Fruit fly (Drosophila melanogaster) whole organism, embryonic: ENCODE results near the gene CG46313.
A peak's percentile ranks its signal among the peaks of the same experiment; 100 is the strongest.

ENCODE experiments used
- BtbVII ChIP-seq: fragments of 200-800 bp; sonication (Bioruptor generic); optimal IDR thresholded peaks from 3 replicates; lab custom pipeline; 2017; ENCODE audit warnings: missing biosample characterization, mild to moderate bottlenecking, missing genetic modification characterization
- CG11456 ChIP-seq: fragments of 200-800 bp; sonication (Bioruptor generic); IDR thresholded peaks from 3 replicates; pipeline ENCODE4 v1.3.6; 2022; ENCODE audit warnings: missing biosample characterization, missing genetic modification characterization
- CG11504 ChIP-seq: fragments of 200-800 bp; sonication (Bioruptor generic); optimal IDR thresholded peaks from 3 replicates; lab custom pipeline; 2019; ENCODE audit warnings: missing biosample characterization, mild to moderate bottlenecking, missing genetic modification characterization, moderate library complexity
- CG14014 ChIP-seq: fragments of 200-800 bp; sonication (Bioruptor generic); IDR thresholded peaks from 2 replicates; pipeline ENCODE4 v1.3.6; 2022; ENCODE audit warnings: missing biosample characterization, missing genetic modification characterization
- CG14050 ChIP-seq: fragments of 200-800 bp; sonication (Bioruptor generic); IDR thresholded peaks from 3 replicates; pipeline ENCODE4 v1.3.6; 2022; ENCODE audit warnings: missing biosample characterization, missing genetic modification characterization
- CG18764 ChIP-seq: fragments of 200-800 bp; sonication (Bioruptor generic); optimal IDR thresholded peaks from 3 replicates; lab custom pipeline; 2016; ENCODE audit warnings: missing biosample characterization, missing genetic modification characterization
- CG30403 ChIP-seq: fragments of 200-800 bp; sonication (Bioruptor generic); optimal IDR thresholded peaks from 3 replicates; lab custom pipeline; 2016; ENCODE audit warnings: missing biosample characterization, missing genetic modification characterization
- CG30431 ChIP-seq: fragments of 200-800 bp; sonication (Bioruptor generic); optimal IDR thresholded peaks from 2 replicates; lab custom pipeline; 2017; ENCODE audit warnings: missing biosample characterization, missing genetic modification characterization
- CG31224 ChIP-seq: fragments of 200-800 bp; sonication (Bioruptor generic); IDR thresholded peaks from 2 replicates; pipeline ENCODE4 v1.3.6; 2022; ENCODE audit warnings: missing biosample characterization, missing genetic modification characterization
- CG32532 ChIP-seq: fragments of 200-800 bp; sonication (Bioruptor generic); IDR thresholded peaks from 2 replicates; pipeline ENCODE4 v1.3.6; 2022; ENCODE audit warnings: missing biosample characterization, missing genetic modification characterization
- CG32772 ChIP-seq: fragments of 200-800 bp; sonication (Bioruptor generic); IDR thresholded peaks from 2 replicates; pipeline ENCODE4 v1.3.6; 2022; ENCODE audit warnings: missing biosample characterization, missing genetic modification characterization
- CG34376 ChIP-seq: fragments of 200-800 bp; sonication (Bioruptor generic); optimal IDR thresholded peaks from 2 replicates; lab custom pipeline; 2018; ENCODE audit warnings: missing biosample characterization, mild to moderate bottlenecking, missing genetic modification characterization
- CG4820 ChIP-seq: fragments of 200-800 bp; sonication (Bioruptor generic); optimal IDR thresholded peaks from 3 replicates; lab custom pipeline; 2016; ENCODE audit warnings: missing biosample characterization, missing genetic modification characterization
- CG6683 ChIP-seq: fragments of 200-800 bp; sonication (Bioruptor generic); optimal IDR thresholded peaks from 2 replicates; lab custom pipeline; 2017; ENCODE audit warnings: missing biosample characterization, mild to moderate bottlenecking, missing genetic modification characterization, missing genetic modification reagents
- CG6813 ChIP-seq: fragments of 200-800 bp; sonication (Bioruptor generic); optimal IDR thresholded peaks from 2 replicates; lab custom pipeline; 2017; ENCODE audit warnings: missing biosample characterization, missing genetic modification characterization, mild to moderate bottlenecking, moderate library complexity, missing genetic modification reagents
- CG7271 ChIP-seq: fragments of 200-800 bp; sonication (Bioruptor generic); optimal IDR thresholded peaks from 2 replicates; lab custom pipeline; 2018; ENCODE audit warnings: missing biosample characterization, mild to moderate bottlenecking, missing genetic modification characterization, moderate library complexity
- CG8359 ChIP-seq: fragments of 200-800 bp; sonication (Bioruptor generic); optimal IDR thresholded peaks from 2 replicates; lab custom pipeline; 2017; ENCODE audit warnings: missing biosample characterization, mild to moderate bottlenecking, missing genetic modification characterization, borderline replicate concordance
- CrebB ChIP-seq: fragments of 200-800 bp; sonication (Bioruptor generic); optimal IDR thresholded peaks from 3 replicates; lab custom pipeline; 2018; ENCODE audit warnings: missing biosample characterization, mild to moderate bottlenecking, missing genetic modification characterization
- D19B ChIP-seq: fragments of 200-800 bp; sonication (Bioruptor generic); optimal IDR thresholded peaks from 2 replicates; lab custom pipeline; 2017; ENCODE audit warnings: missing biosample characterization, mild to moderate bottlenecking, missing genetic modification characterization
- Deaf1 ChIP-seq: fragments of 200-800 bp; optimal IDR thresholded peaks from 3 replicates; lab custom pipeline; 2019; ENCODE audit warnings: missing biosample characterization, mild to moderate bottlenecking, missing genetic modification characterization, moderate library complexity
- Dp ChIP-seq: fragments of 200-800 bp; sonication (Bioruptor generic); optimal IDR thresholded peaks from 2 replicates; lab custom pipeline; 2018; ENCODE audit warnings: missing biosample characterization, mild to moderate bottlenecking, missing genetic modification characterization, moderate library complexity
- HLH4C ChIP-seq: fragments of 200-800 bp; sonication (Bioruptor generic); IDR thresholded peaks from 3 replicates; pipeline ENCODE4 v1.3.6; 2022; ENCODE audit warnings: missing biosample characterization, missing genetic modification characterization; ENCODE audit not compliant: partially characterized antibody
- HLHmδ ChIP-seq: fragments of 200-800 bp; sonication (Bioruptor generic); optimal IDR thresholded peaks from 2 replicates; lab custom pipeline; 2018; ENCODE audit warnings: missing biosample characterization, mild to moderate bottlenecking, missing genetic modification characterization, moderate library complexity
- Lim3 ChIP-seq: fragments of 200-800 bp; sonication (Bioruptor generic); IDR thresholded peaks from 2 replicates; pipeline ENCODE4 v1.3.6; 2022; ENCODE audit warnings: missing biosample characterization, missing genetic modification characterization
- Lpt ChIP-seq: fragments of >200 bp; optimal IDR thresholded peaks from 2 replicates; lab custom pipeline; 2018; ENCODE audit warnings: missing biosample characterization, missing genetic modification characterization
- MESR4 ChIP-seq: fragments of 200-800 bp; sonication (Bioruptor generic); optimal IDR thresholded peaks from 2 replicates; lab custom pipeline; 2018; ENCODE audit warnings: missing biosample characterization, mild to moderate bottlenecking, missing genetic modification characterization, moderate library complexity
- MTF-1 ChIP-seq: fragments of 200-800 bp; sonication (Bioruptor generic); optimal IDR thresholded peaks from 2 replicates; lab custom pipeline; 2018; ENCODE audit warnings: missing biosample characterization, mild to moderate bottlenecking, missing genetic modification characterization, borderline replicate concordance
- Mes4 ChIP-seq: fragments of 200-800 bp; sonication (Bioruptor generic); optimal IDR thresholded peaks from 2 replicates; lab custom pipeline; 2016; ENCODE audit warnings: missing biosample characterization, missing genetic modification characterization
- Pdp1 ChIP-seq, 2 experiments: fragments of 200-800 bp; sonication (Bioruptor generic); optimal IDR thresholded peaks; 3 replicates each; lab custom pipeline; 2016; ENCODE audit warnings: missing biosample characterization in 2 of 2, missing genetic modification characterization in 2 of 2, mild to moderate bottlenecking in 1 of 2, moderate library complexity in 1 of 2
- Scr ChIP-seq: fragments of 200-800 bp; sonication (Bioruptor generic); IDR thresholded peaks from 2 replicates; pipeline ENCODE4 v1.3.6; 2022; ENCODE audit warnings: missing biosample characterization, missing genetic modification characterization; ENCODE audit not compliant: partially characterized antibody
- Sin3A ChIP-seq: fragments of >200 bp; optimal IDR thresholded peaks from 2 replicates; lab custom pipeline; 2018
- Taf1 ChIP-seq: fragments of 200-800 bp; sonication (Bioruptor generic); IDR thresholded peaks from 2 replicates; pipeline ENCODE4 v1.3.6; 2022; ENCODE audit warnings: missing biosample characterization, missing genetic modification characterization
- bcd ChIP-seq: fragments of 200-800 bp; sonication (Bioruptor generic); optimal IDR thresholded peaks from 2 replicates; lab custom pipeline; 2017; ENCODE audit warnings: missing biosample characterization, mild to moderate bottlenecking, missing genetic modification characterization
- crc ChIP-seq: fragments of 200-800 bp; sonication (Bioruptor generic); optimal IDR thresholded peaks from 2 replicates; lab custom pipeline; 2016; ENCODE audit warnings: missing biosample characterization, missing genetic modification characterization
- dm ChIP-seq: fragments of 200-800 bp; sonication (Bioruptor generic); optimal IDR thresholded peaks from 3 replicates; lab custom pipeline; 2016; ENCODE audit warnings: missing biosample characterization, missing genetic modification characterization
- eyg ChIP-seq: fragments of 200-800 bp; sonication (Bioruptor generic); optimal IDR thresholded peaks from 3 replicates; lab custom pipeline; 2016; ENCODE audit warnings: missing biosample characterization, missing genetic modification characterization
- fd96Cb ChIP-seq: fragments of 200-800 bp; sonication (Bioruptor generic); optimal IDR thresholded peaks from 2 replicates; lab custom pipeline; 2018; ENCODE audit warnings: missing biosample characterization, mild to moderate bottlenecking, missing genetic modification characterization, moderate library complexity
- fu2 ChIP-seq: fragments of 200-800 bp; sonication (Bioruptor generic); optimal IDR thresholded peaks from 2 replicates; lab custom pipeline; 2016; ENCODE audit warnings: missing biosample characterization, missing genetic modification characterization
- gro ChIP-seq: fragments of 200-800 bp; sonication (Bioruptor generic); optimal IDR thresholded peaks from 2 replicates; lab custom pipeline; 2016; ENCODE audit warnings: missing biosample characterization, missing genetic modification characterization
- mld ChIP-seq: fragments of 200-800 bp; sonication (Bioruptor generic); IDR thresholded peaks from 3 replicates; pipeline ENCODE4 v1.3.6; 2022; ENCODE audit warnings: missing biosample characterization, missing genetic modification characterization; ENCODE audit not compliant: partially characterized antibody
- pros ChIP-seq: fragments of 200-800 bp; sonication (Bioruptor generic); optimal IDR thresholded peaks from 3 replicates; lab custom pipeline; 2019; ENCODE audit warnings: missing biosample characterization, mild to moderate bottlenecking, missing genetic modification characterization, moderate library complexity
- pzg ChIP-seq: fragments of 200-800 bp; sonication (Bioruptor generic); optimal IDR thresholded peaks from 3 replicates; lab custom pipeline; 2018; ENCODE audit warnings: missing biosample characterization, mild to moderate bottlenecking, missing genetic modification characterization, moderate library complexity
- ranshi ChIP-seq: fragments of 200-800 bp; sonication (Bioruptor generic); IDR thresholded peaks from 2 replicates; pipeline ENCODE4 v1.3.6; 2022; ENCODE audit warnings: missing biosample characterization, missing genetic modification characterization
- rib ChIP-seq: fragments of 200-800 bp; sonication (Bioruptor generic); IDR thresholded peaks from 2 replicates; pipeline ENCODE4 v1.3.6; 2022; ENCODE audit warnings: missing biosample characterization, missing genetic modification characterization
- salm ChIP-seq: fragments of 200-800 bp; sonication (Bioruptor generic); optimal IDR thresholded peaks from 2 replicates; lab custom pipeline; 2018; ENCODE audit warnings: missing biosample characterization, mild to moderate bottlenecking, missing genetic modification characterization
- sisA ChIP-seq: fragments of 200-800 bp; sonication (Bioruptor generic); IDR thresholded peaks from 2 replicates; pipeline ENCODE4 v1.3.6; 2022; ENCODE audit warnings: missing biosample characterization, missing genetic modification characterization
- sqz ChIP-seq: fragments of 200-800 bp; sonication (Bioruptor generic); optimal IDR thresholded peaks from 3 replicates; lab custom pipeline; 2018; ENCODE audit warnings: missing biosample characterization, mild to moderate bottlenecking, missing genetic modification characterization
- stc ChIP-seq: fragments of 200-800 bp; sonication (Bioruptor generic); IDR thresholded peaks from 2 replicates; pipeline ENCODE4 v1.3.6; 2022; ENCODE audit warnings: missing biosample characterization, missing genetic modification characterization
- ttk ChIP-seq: fragments of 200-800 bp; sonication (Bioruptor generic); IDR thresholded peaks from 2 replicates; pipeline ENCODE4 v2.1.2; 2022; ENCODE audit warnings: missing biosample characterization, missing genetic modification characterization
- usp ChIP-seq: fragments of >200 bp; optimal IDR thresholded peaks from 2 replicates; lab custom pipeline; 2017; ENCODE audit warnings: missing biosample characterization, missing genetic modification characterization
- wek ChIP-seq: fragments of 200-800 bp; sonication (Bioruptor generic); optimal IDR thresholded peaks from 3 replicates; lab custom pipeline; 2018; ENCODE audit warnings: missing biosample characterization, mild to moderate bottlenecking, missing genetic modification characterization, moderate library complexity

CG46313 gene

DNA sequence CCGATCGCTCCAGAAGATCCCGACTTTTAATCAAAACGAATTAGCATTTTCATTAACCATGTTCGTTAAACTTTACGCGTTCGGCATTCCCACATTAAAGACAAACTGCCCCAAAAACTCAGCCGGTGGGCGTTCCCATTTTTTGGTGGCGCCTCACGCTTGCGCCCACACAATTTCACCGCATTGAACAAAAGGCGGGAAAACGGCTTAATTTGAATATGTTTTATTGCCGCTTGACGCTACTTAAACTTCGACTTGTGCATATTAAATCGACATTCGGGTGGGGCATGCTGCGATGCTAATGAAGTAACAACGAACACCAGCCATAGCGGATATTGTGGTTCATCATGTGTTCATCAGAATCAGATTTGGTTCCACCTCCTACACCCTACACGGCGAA, 41.8 kb upstream of the CG46313 start (continued):
- TF ChIP-seq bcd (no peak), Pdp1 (GFP tag; optimal IDR thresholded peaks at IDR 0.05; lab: Kevin White, UChicago) (no peak), gro (no peak), wek (GFP tag; lab: Kevin White, UChicago) (no peak), CG18764 (GFP tag; lab: Kevin White, UChicago) (no peak), crc (no peak), CG14014 (GFP tag; lab: Robert Waterston, UW) (no peak), eyg (GFP tag; lab: Kevin White, UChicago) (no peak)
- TF ChIP-seq, all 482 proteins: peak for 6

DNA sequence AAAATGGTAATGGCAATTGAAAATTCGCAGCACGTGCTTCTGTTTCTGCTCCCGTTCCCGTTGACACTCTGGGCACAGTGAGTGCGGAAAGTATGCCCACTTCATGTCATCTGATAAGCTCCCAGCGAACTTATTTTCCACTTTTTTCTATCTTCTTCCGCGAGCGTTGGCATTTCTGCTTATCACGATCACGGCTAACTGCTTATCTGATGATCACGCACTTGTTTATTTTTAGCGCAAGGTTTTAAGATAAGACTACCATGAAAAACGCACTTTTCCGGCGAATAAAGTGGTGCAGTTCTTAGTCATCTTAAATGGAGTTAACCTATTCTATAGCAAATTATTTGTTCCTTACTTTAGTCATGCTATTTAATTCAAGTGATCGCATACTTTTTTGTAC, 40.9 kb upstream of the CG46313 start:
- TF ChIP-seq CG30403 (peak; percentile 31), Mes4 (no peak), CG8359 (no peak), Lpt (GFP tag; lab: Kevin White, UChicago) (no peak), HLH4C (GFP tag; lab: Robert Waterston, UW) (no peak), Deaf1 (no peak), dm (GFP tag; lab: Kevin White, UChicago) (no peak), BtbVII (GFP tag; lab: Kevin White, UChicago) (peak; percentile 48), Sin3A (lab: Kevin White, UChicago) (no peak), fu2 (GFP tag; lab: Kevin White, UChicago) (no peak), sisA (GFP tag; lab: Robert Waterston, UW) (peak; percentile 27; the same call in 1 of the 2 replicates), CG11504 (tag; lab: Kevin White, UChicago) (peak; percentile 78), CG32772 (GFP tag; lab: Robert Waterston, UW) (no peak), MESR4 (GFP tag; lab: Kevin White, UChicago) (no peak), usp (GFP tag; lab: Kevin White, UChicago) (no peak), ranshi (no peak), Scr (GFP tag; lab: Robert Waterston, UW) (no peak), ttk (GFP tag; lab: Robert Waterston, UW) (no peak), MTF-1 (GFP tag; lab: Kevin White, UChicago) (no peak), CG6683 (GFP tag; lab: Kevin White, UChicago) (peak; percentile 3), CG34376 (peak; percentile 6), CG4820 (GFP tag; lab: Kevin White, UChicago) (peak; percentile 44), fd96Cb (peak; percentile 55), pros (GFP tag; lab: Kevin White, UChicago) (no peak), stc (GFP tag; lab: Robert Waterston, UW) (no peak), D19B (GFP tag; lab: Kevin White, UChicago) (peak; percentile 37), CrebB (tag; lab: Kevin White, UChicago) (no peak), CG7271 (tag; lab: Kevin White, UChicago) (no peak), Lim3 (no peak), mld (GFP tag; lab: Robert Waterston, UW) (no peak), rib (GFP tag; lab: Robert Waterston, UW) (no peak), Dp (GFP tag; lab: Kevin White, UChicago) (no peak), pzg (GFP tag; lab: Kevin White, UChicago) (no peak), CG31224 (GFP tag; lab: Robert Waterston, UW) (no peak), salm (tag; lab: Kevin White, UChicago) (no peak), CG11456 (GFP tag; lab: Robert Waterston, UW) (0 out of 3 replicates have a peak, but pooled peaks have one; percentile 49), CG6813 (GFP tag; lab: Kevin White, UChicago) (no peak), CG32532 (GFP tag; lab: Robert Waterston, UW) (no peak), HLHmδ (GFP tag; lab: Kevin White, UChicago) (no peak), CG30431 (peak; percentile 15), sqz (GFP tag; lab: Kevin White, UChicago) (no peak), CG14050 (GFP tag; lab: Robert Waterston, UW) (no peak), Taf1 (GFP tag; lab: Robert Waterston, UW) (no peak)
